Fruit fly (Drosophila melanogaster) whole organism, embryonic: ENCODE measurements around the gene tsl.

ENCODE experiments used
- Abd-B ChIP-seq: fragments of 200-800 bp; sonication (Bioruptor generic); optimal IDR thresholded peaks from 2 replicates; lab custom pipeline; 2018; ENCODE audit warnings: missing biosample characterization, mild to moderate bottlenecking, missing genetic modification characterization, moderate library complexity
- Asciz ChIP-seq: fragments of 200-800 bp; sonication (Bioruptor generic); optimal IDR thresholded peaks from 2 replicates; lab custom pipeline; 2017; ENCODE audit warnings: missing biosample characterization, mild to moderate bottlenecking, missing genetic modification characterization, missing genetic modification reagents
- Bgb ChIP-seq: fragments of 200-800 bp; sonication (Bioruptor generic); IDR thresholded peaks from 2 replicates; pipeline ENCODE4 v1.3.6; 2022; ENCODE audit warnings: missing biosample characterization, missing genetic modification characterization; ENCODE audit not compliant: partially characterized antibody
- CG10654 ChIP-seq: fragments of 200-800 bp; sonication (Bioruptor generic); optimal IDR thresholded peaks from 2 replicates; lab custom pipeline; 2016; ENCODE audit warnings: missing biosample characterization, missing genetic modification characterization
- CG10959 ChIP-seq: fragments of 200-800 bp; sonication (Bioruptor generic); IDR thresholded peaks from 2 replicates; pipeline ENCODE4 v1.3.6; 2022; ENCODE audit warnings: missing biosample characterization, missing genetic modification characterization
- CG13296 ChIP-seq: fragments of 200-800 bp; sonication (Bioruptor generic); optimal IDR thresholded peaks from 3 replicates; lab custom pipeline; 2018; ENCODE audit warnings: missing biosample characterization, mild to moderate bottlenecking, missing genetic modification characterization
- CG13424 ChIP-seq: fragments of 200-800 bp; sonication (Bioruptor generic); optimal IDR thresholded peaks from 2 replicates; lab custom pipeline; 2019; ENCODE audit warnings: missing biosample characterization, mild to moderate bottlenecking, missing genetic modification characterization, moderate library complexity
- CG14441 ChIP-seq: fragments of 200-800 bp; sonication (Bioruptor generic); IDR thresholded peaks from 2 replicates; pipeline ENCODE4 v1.3.6; 2022; ENCODE audit warnings: missing biosample characterization, missing genetic modification characterization
- CG14710 ChIP-seq: fragments of 200-800 bp; sonication (Bioruptor generic); optimal IDR thresholded peaks from 3 replicates; lab custom pipeline; 2019; ENCODE audit warnings: missing biosample characterization, mild to moderate bottlenecking, missing genetic modification characterization, moderate library complexity
- CG17186 ChIP-seq: fragments of 200-800 bp; sonication (Bioruptor generic); optimal IDR thresholded peaks from 3 replicates; lab custom pipeline; 2017; ENCODE audit warnings: missing biosample characterization, missing genetic modification reagents, missing genetic modification characterization
- CG17328 ChIP-seq: fragments of 200-800 bp; sonication (Bioruptor generic); IDR thresholded peaks from 2 replicates; pipeline ENCODE4 v1.3.6; 2022; ENCODE audit warnings: missing biosample characterization, missing genetic modification characterization
- CG17612 ChIP-seq: fragments of 200-800 bp; sonication (Bioruptor generic); IDR thresholded peaks from 2 replicates; pipeline ENCODE4 v1.3.6; 2022; ENCODE audit warnings: missing biosample characterization, missing genetic modification characterization
- CG17912 ChIP-seq: fragments of 200-800 bp; sonication (Bioruptor generic); optimal IDR thresholded peaks from 2 replicates; lab custom pipeline; 2018; ENCODE audit warnings: missing biosample characterization, mild to moderate bottlenecking, missing genetic modification characterization
- CG18262 ChIP-seq: fragments of 200-800 bp; optimal IDR thresholded peaks from 3 replicates; lab custom pipeline; 2019; ENCODE audit warnings: missing biosample characterization, mild to moderate bottlenecking, missing genetic modification characterization, moderate library complexity
- CG1832 ChIP-seq: fragments of 200-800 bp; sonication (Bioruptor generic); optimal IDR thresholded peaks from 2 replicates; lab custom pipeline; 2017; ENCODE audit warnings: missing biosample characterization, mild to moderate bottlenecking, missing genetic modification characterization, inconsistent platforms
- CG30020 ChIP-seq: fragments of 200-800 bp; optimal IDR thresholded peaks from 2 replicates; lab custom pipeline; 2019; ENCODE audit warnings: missing biosample characterization, mild to moderate bottlenecking, missing genetic modification characterization, moderate library complexity
- CG32532 ChIP-seq: fragments of 200-800 bp; sonication (Bioruptor generic); IDR thresholded peaks from 2 replicates; pipeline ENCODE4 v1.3.6; 2022; ENCODE audit warnings: missing biosample characterization, missing genetic modification characterization
- CG3726 ChIP-seq: fragments of 200-800 bp; sonication (Bioruptor generic); IDR thresholded peaks from 3 replicates; pipeline ENCODE4, ENCODE4 v1.3.6; 2022; ENCODE audit warnings: missing biosample characterization, missing genetic modification characterization
- CG8478 ChIP-seq: fragments of >200 bp; optimal IDR thresholded peaks from 2 replicates; lab custom pipeline; 2018
- CG9215 ChIP-seq: fragments of 200-800 bp; sonication (Bioruptor generic); IDR thresholded peaks from 2 replicates; pipeline ENCODE4 v1.3.6; 2022; ENCODE audit warnings: missing biosample characterization, missing genetic modification characterization
- E2f1 ChIP-seq: fragments of 200-800 bp; sonication (Bioruptor generic); IDR thresholded peaks from 2 replicates; pipeline ENCODE4 v1.3.6; 2022; ENCODE audit warnings: missing biosample characterization, missing genetic modification characterization
- Ets65A ChIP-seq: fragments of 200-800 bp; sonication (Bioruptor generic); peaks from one replicate; lab custom pipeline; 2016; ENCODE audit warnings: missing biosample characterization, missing genetic modification characterization
- Mad ChIP-seq: fragments of 200-800 bp; sonication (Bioruptor generic); optimal IDR thresholded peaks from 2 replicates; lab custom pipeline; 2016; ENCODE audit warnings: missing biosample characterization, missing genetic modification characterization
- Med ChIP-seq: fragments of 200-800 bp; sonication (Bioruptor generic); peaks from one replicate; lab custom pipeline; 2016; ENCODE audit warnings: missing biosample characterization, missing genetic modification characterization, mild to moderate bottlenecking, inconsistent platforms, moderate library complexity
- NFAT ChIP-seq: fragments of 200-800 bp; sonication (Bioruptor generic); IDR thresholded peaks from 2 replicates; pipeline ENCODE4 v1.3.6; 2022; ENCODE audit warnings: missing biosample characterization, missing genetic modification characterization
- Scr ChIP-seq: fragments of 200-800 bp; sonication (Bioruptor generic); IDR thresholded peaks from 2 replicates; pipeline ENCODE4 v1.3.6; 2022; ENCODE audit warnings: missing biosample characterization, missing genetic modification characterization; ENCODE audit not compliant: partially characterized antibody
- Sin3A ChIP-seq: fragments of >200 bp; optimal IDR thresholded peaks from 2 replicates; lab custom pipeline; 2018
- Taf1 ChIP-seq: fragments of 200-800 bp; sonication (Bioruptor generic); IDR thresholded peaks from 2 replicates; pipeline ENCODE4 v1.3.6; 2022; ENCODE audit warnings: missing biosample characterization, missing genetic modification characterization
- YL-1 ChIP-seq: fragments of 200-800 bp; sonication (Bioruptor generic); optimal IDR thresholded peaks from 3 replicates; lab custom pipeline; 2017; ENCODE audit warnings: missing biosample characterization, mild to moderate bottlenecking, missing genetic modification characterization
- ab ChIP-seq: fragments of 200-800 bp; sonication (Bioruptor generic); optimal IDR thresholded peaks from 2 replicates; lab custom pipeline; 2016; ENCODE audit warnings: missing biosample characterization, missing genetic modification characterization
- abd-A ChIP-seq: fragments of 200-800 bp; sonication (Bioruptor generic); optimal IDR thresholded peaks from 3 replicates; lab custom pipeline; 2019; ENCODE audit warnings: missing biosample characterization, mild to moderate bottlenecking, missing genetic modification characterization, moderate library complexity
- cg ChIP-seq: fragments of 200-800 bp; sonication (Bioruptor generic); optimal IDR thresholded peaks from 3 replicates; lab custom pipeline; 2019; ENCODE audit warnings: missing biosample characterization, mild to moderate bottlenecking, missing genetic modification characterization, moderate library complexity
- chm ChIP-seq: fragments of 200-800 bp; sonication (Bioruptor generic); IDR thresholded peaks from 2 replicates; pipeline ENCODE4 v1.3.6; 2022; ENCODE audit warnings: missing biosample characterization, missing genetic modification characterization
- crol ChIP-seq: fragments of 200-800 bp; sonication (Bioruptor generic); IDR thresholded peaks from 2 replicates; pipeline ENCODE4 v1.3.6; 2022; ENCODE audit warnings: missing biosample characterization, missing genetic modification characterization
- eve ChIP-seq, 2 experiments: fragments of >200 bp; optimal IDR thresholded peaks; 2 replicates each; lab custom pipeline; 2017; ENCODE audit warnings: missing biosample characterization in 2 of 2, missing genetic modification characterization in 2 of 2
- fu2 ChIP-seq: fragments of 200-800 bp; sonication (Bioruptor generic); optimal IDR thresholded peaks from 2 replicates; lab custom pipeline; 2016; ENCODE audit warnings: missing biosample characterization, missing genetic modification characterization
- gcm ChIP-seq: fragments of 200-800 bp; sonication (Bioruptor generic); optimal IDR thresholded peaks from 2 replicates; lab custom pipeline; 2019; ENCODE audit warnings: missing biosample characterization, mild to moderate bottlenecking, missing genetic modification characterization, moderate library complexity
- gem ChIP-seq: fragments of 200-800 bp; sonication (Bioruptor generic); optimal IDR thresholded peaks from 2 replicates; lab custom pipeline; 2019; ENCODE audit warnings: missing biosample characterization, mild to moderate bottlenecking, missing genetic modification characterization, moderate library complexity
- gfzf ChIP-seq: fragments of 200-800 bp; sonication (Bioruptor generic); optimal IDR thresholded peaks from 2 replicates; lab custom pipeline; 2016; ENCODE audit warnings: missing biosample characterization, mild to moderate bottlenecking, missing genetic modification characterization, moderate library complexity
- grau ChIP-seq: fragments of 200-800 bp; optimal IDR thresholded peaks from 3 replicates; lab custom pipeline; 2019; ENCODE audit warnings: missing biosample characterization, mild to moderate bottlenecking, missing genetic modification characterization, moderate library complexity
- nerfin-1 ChIP-seq: fragments of 200-800 bp; sonication (Bioruptor generic); optimal IDR thresholded peaks from 3 replicates; lab custom pipeline; 2019; ENCODE audit warnings: missing biosample characterization, mild to moderate bottlenecking, missing genetic modification characterization, moderate library complexity
- nmo ChIP-seq: fragments of 200-800 bp; sonication (Bioruptor generic); optimal IDR thresholded peaks from 2 replicates; lab custom pipeline; 2018; ENCODE audit warnings: missing biosample characterization, mild to moderate bottlenecking, missing genetic modification characterization, moderate library complexity
- repo ChIP-seq: fragments of 200-800 bp; sonication (Bioruptor generic); optimal IDR thresholded peaks from 2 replicates; lab custom pipeline; 2016; ENCODE audit warnings: missing biosample characterization, missing genetic modification characterization
- scrt ChIP-seq: fragments of 200-800 bp; sonication (Bioruptor generic); optimal IDR thresholded peaks from 2 replicates; lab custom pipeline; 2018; ENCODE audit warnings: missing biosample characterization, mild to moderate bottlenecking, missing genetic modification characterization, moderate library complexity
- sd ChIP-seq: fragments of 200-800 bp; sonication (Bioruptor generic); optimal IDR thresholded peaks from 3 replicates; lab custom pipeline; 2018; ENCODE audit warnings: missing biosample characterization, mild to moderate bottlenecking, missing genetic modification characterization, moderate library complexity
- sens ChIP-seq: fragments of 200-800 bp; sonication (Bioruptor generic); peaks from one replicate; lab custom pipeline; 2016; ENCODE audit warnings: missing biosample characterization, missing genetic modification characterization
- sim ChIP-seq: fragments of 200-800 bp; sonication (Bioruptor generic); IDR thresholded peaks from 2 replicates; pipeline ENCODE4 v1.3.6; 2022; ENCODE audit warnings: missing biosample characterization, missing genetic modification characterization
- sqz ChIP-seq: fragments of 200-800 bp; sonication (Bioruptor generic); optimal IDR thresholded peaks from 3 replicates; lab custom pipeline; 2018; ENCODE audit warnings: missing biosample characterization, mild to moderate bottlenecking, missing genetic modification characterization
- ttk ChIP-seq: fragments of 200-800 bp; sonication (Bioruptor generic); IDR thresholded peaks from 2 replicates; pipeline ENCODE4 v2.1.2; 2022; ENCODE audit warnings: missing biosample characterization, missing genetic modification characterization
- tx ChIP-seq: fragments of 200-800 bp; sonication (Bioruptor generic); optimal IDR thresholded peaks from 2 replicates; lab custom pipeline; 2016; ENCODE audit warnings: missing biosample characterization, missing genetic modification characterization
- usp ChIP-seq: fragments of >200 bp; optimal IDR thresholded peaks from 2 replicates; lab custom pipeline; 2017; ENCODE audit warnings: missing biosample characterization, missing genetic modification characterization
- wor ChIP-seq: fragments of 200-800 bp; sonication (Bioruptor generic); IDR thresholded peaks from 2 replicates; pipeline ENCODE4 v1.3.6; 2022; ENCODE audit warnings: missing biosample characterization, missing genetic modification characterization

Gene tsl

DNA sequence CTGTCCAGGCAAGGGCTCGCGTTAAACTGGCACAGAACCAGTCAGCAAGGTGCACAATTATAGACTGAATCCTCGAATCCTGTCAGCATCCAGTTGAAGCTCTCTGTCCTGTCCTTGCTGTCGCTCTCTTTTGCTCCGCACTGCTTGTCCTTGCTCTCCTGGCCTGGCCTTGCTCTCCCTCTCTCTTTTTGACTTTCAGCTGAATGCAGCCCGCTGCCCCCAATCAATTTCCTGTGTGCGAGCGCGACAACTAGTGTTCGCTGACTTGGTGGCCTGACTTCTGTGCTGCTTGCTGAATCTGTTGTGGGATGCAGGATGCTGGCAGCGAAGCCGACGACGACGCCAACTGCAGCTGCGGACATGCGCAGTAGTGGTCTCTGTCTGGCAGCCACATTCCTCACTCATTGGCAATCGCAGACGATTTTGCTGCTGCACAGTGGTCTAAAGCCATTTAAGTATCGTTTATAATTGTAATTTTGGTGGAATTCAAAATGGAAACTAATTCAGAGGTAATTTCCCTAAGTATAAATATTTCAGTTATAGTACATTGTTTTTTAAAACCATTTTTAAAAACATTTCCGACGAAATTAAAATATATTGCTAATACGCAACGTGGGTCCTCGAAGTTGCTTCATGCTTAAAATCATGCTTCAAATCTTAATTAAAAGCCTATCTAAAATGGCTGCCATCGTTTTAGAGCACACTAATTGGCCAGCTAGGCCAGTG, 26.4 kb upstream of the tsl start (continued):
- TF ChIP-seq YL-1 (GFP tag; lab: Kevin White, UChicago): no peak
- TF ChIP-seq gem (tag; lab: Kevin White, UChicago): peak; percentile 48
- TF ChIP-seq Mad: no peak
- no peak for TF ChIP-seq CG17612 (GFP tag; lab: Robert Waterston, UW)
- TF ChIP-seq CG14710 (tag; lab: Kevin White, UChicago): no peak
- no peak for TF ChIP-seq fu2 (GFP tag; lab: Kevin White, UChicago)
- TF ChIP-seq CG17912 (GFP tag; lab: Kevin White, UChicago): no peak
- no peak for TF ChIP-seq CG18262 (tag; lab: Kevin White, UChicago)
- TF ChIP-seq usp: no peak
- TF ChIP-seq repo (GFP tag; lab: Kevin White, UChicago): no peak
- peak; percentile 13 for TF ChIP-seq sens (GFP tag; lab: Kevin White, UChicago)
- no peak for TF ChIP-seq Scr (GFP tag; lab: Robert Waterston, UW)
- TF ChIP-seq sim (GFP tag; lab: Robert Waterston, UW): no peak
- no peak for TF ChIP-seq eve (GFP tag; optimal IDR thresholded peaks at IDR 0.05; lab: Kevin White, UChicago)
- TF ChIP-seq CG14441: no peak
- TF ChIP-seq Sin3A (lab: Kevin White, UChicago): no peak
- no peak for TF ChIP-seq CG10654
- peak; percentile 36; the same call in 1 of the 2 replicates for TF ChIP-seq Bgb (GFP tag; lab: Robert Waterston, UW)
- TF ChIP-seq CG30020: no peak
- TF ChIP-seq CG1832 (GFP tag; lab: Kevin White, UChicago): peak; percentile 64
- no peak for TF ChIP-seq CG13424
- TF ChIP-seq CG17328 (GFP tag; lab: Robert Waterston, UW): no peak
- no peak for TF ChIP-seq CG32532 (GFP tag; lab: Robert Waterston, UW)
- TF ChIP-seq Med (GFP tag; lab: Kevin White, UChicago): peak; percentile 57
- TF ChIP-seq NFAT: no peak
- no peak for TF ChIP-seq ttk
- TF ChIP-seq CG10959: no peak
- peak; percentile 59 for TF ChIP-seq sd
- no peak for TF ChIP-seq Asciz (GFP tag; lab: Kevin White, UChicago)
- no peak for TF ChIP-seq ab (GFP tag; lab: Kevin White, UChicago)
- TF ChIP-seq gfzf (GFP tag; lab: Kevin White, UChicago): no peak
- TF ChIP-seq CG13296 (GFP tag; lab: Kevin White, UChicago): peak; percentile 30
- TF ChIP-seq scrt (GFP tag; lab: Kevin White, UChicago): no peak
- no peak for TF ChIP-seq E2f1

DNA sequence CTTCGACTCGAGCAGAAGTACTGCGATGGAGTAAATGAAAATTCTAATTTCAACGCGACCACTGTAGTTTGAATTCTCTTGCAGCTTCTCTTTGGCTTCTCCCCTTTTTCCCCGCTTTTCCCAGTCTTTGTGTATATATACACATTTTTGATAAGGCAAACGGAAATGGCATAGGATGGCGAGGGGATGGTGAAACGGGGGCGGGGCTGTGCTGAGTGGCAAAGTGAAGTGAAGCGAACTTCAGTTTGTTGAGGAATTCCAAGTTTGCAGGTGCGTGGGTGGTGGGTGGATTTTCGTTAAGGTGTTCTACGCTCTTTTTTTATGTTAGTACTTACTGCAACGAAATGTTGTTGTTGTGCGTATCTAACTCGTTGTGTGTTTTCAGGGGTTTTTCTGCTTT, 24.9 kb upstream of the tsl start:
- TF ChIP-seq crol: peak; percentile 59
- TF ChIP-seq nerfin-1 (tag; lab: Kevin White, UChicago): peak; percentile 68
- no peak for TF ChIP-seq sqz (GFP tag; lab: Kevin White, UChicago)
- TF ChIP-seq sd: peak; percentile 13
- no peak for TF ChIP-seq CG9215

DNA sequence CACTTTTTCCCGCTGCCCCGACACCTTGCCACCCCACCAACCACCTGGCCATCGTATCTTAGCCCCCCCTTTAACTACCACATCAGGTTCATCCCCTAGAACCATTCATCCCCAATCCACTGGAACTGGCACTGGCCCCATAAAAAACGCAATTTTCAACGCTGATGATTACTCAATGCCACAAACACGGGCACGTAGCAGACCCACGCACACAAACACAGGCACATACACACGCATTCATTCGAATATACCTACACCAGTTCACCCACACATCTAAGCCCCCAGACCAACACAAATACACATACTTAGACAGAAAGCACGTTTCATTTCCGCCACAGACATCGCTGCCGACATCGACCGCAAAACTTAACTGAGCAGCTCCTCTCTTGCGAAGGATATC, 11.4 kb upstream of the tsl start:
- peak; percentile 55 for TF ChIP-seq CG8478 (lab: Kevin White, UChicago)
- TF ChIP-seq cg: peak; percentile 62
- no peak for TF ChIP-seq chm (GFP tag; lab: Robert Waterston, UW)
- no peak for TF ChIP-seq Taf1
- no peak for TF ChIP-seq tx (GFP tag; lab: Kevin White, UChicago)
- no peak for TF ChIP-seq nmo (GFP tag; lab: Kevin White, UChicago)
- TF ChIP-seq CG17186 (GFP tag; lab: Kevin White, UChicago): no peak
- no peak for TF ChIP-seq wor
- TF ChIP-seq Ets65A (GFP tag; lab: Kevin White, UChicago): peak; percentile 60
- no peak for TF ChIP-seq Abd-B (GFP tag; lab: Kevin White, UChicago)
- no peak for TF ChIP-seq CG3726 (GFP tag; lab: Robert Waterston, UW)
- peak; percentile 96 for TF ChIP-seq abd-A
- TF ChIP-seq crol: 0 out of 2 replicates have a peak, but pooled peaks have one; percentile 43
- no peak for TF ChIP-seq grau (tag; lab: Kevin White, UChicago)
- TF ChIP-seq gcm (GFP tag; lab: Kevin White, UChicago): no peak
